Worm (Caenorhabditis elegans) whole organism, late embryonic: Measurements from ENCODE around the gene F48A11.4.

Experiments
- C08G9.2 ChIP-seq: sonication (generic microtip); optimal IDR thresholded peaks from 2 replicates; lab custom pipeline; 2016; ENCODE audit warnings: mild to moderate bottlenecking, missing genetic modification characterization, moderate library complexity, missing compliant biosample characterization
- K09A11.1 ChIP-seq: sonication (generic microtip); optimal IDR thresholded peaks from 2 replicates; lab custom pipeline; 2017; ENCODE audit warnings: antibody characterized with exemption, mild to moderate bottlenecking, missing genetic modification characterization, missing compliant biosample characterization; ENCODE audit not compliant: insufficient read depth
- ahr-1 ChIP-seq: sonication (generic microtip); optimal IDR thresholded peaks from 2 replicates; lab custom pipeline; 2016; ENCODE audit warnings: missing genetic modification characterization, missing compliant biosample characterization
- ama-1 ChIP-seq: fragments of 150-350 bp; optimal IDR thresholded peaks from 2 replicates; lab custom pipeline; 2014
- ceh-2 ChIP-seq: sonication (generic microtip); optimal IDR thresholded peaks from 2 replicates; lab custom pipeline; 2016; ENCODE audit warnings: missing genotype, missing genetic modification characterization, missing compliant biosample characterization
- dmd-4 ChIP-seq: sonication (generic microtip); optimal IDR thresholded peaks from 2 replicates; lab custom pipeline; 2016; ENCODE audit warnings: borderline replicate concordance, missing genetic modification characterization, missing compliant biosample characterization
- elt-2 ChIP-seq: sonication (generic microtip); optimal IDR thresholded peaks from 2 replicates; lab custom pipeline; 2016; ENCODE audit warnings: missing genetic modification reagents, missing genetic modification characterization, missing compliant biosample characterization
- fkh-6 ChIP-seq: sonication (generic microtip); optimal IDR thresholded peaks from 2 replicates; lab custom pipeline; 2016; ENCODE audit warnings: missing genetic modification characterization, missing compliant biosample characterization
- pqm-1 ChIP-seq: sonication (generic microtip); optimal IDR thresholded peaks from 2 replicates; lab custom pipeline; 2016; ENCODE audit warnings: missing genetic modification characterization, missing compliant biosample characterization
- ttx-3 ChIP-seq: sonication (generic microtip); optimal IDR thresholded peaks from 2 replicates; lab custom pipeline; 2016; ENCODE audit warnings: missing genetic modification reagents, missing genetic modification characterization, missing compliant biosample characterization
- unc-42 ChIP-seq: sonication (generic microtip); optimal IDR thresholded peaks from 2 replicates; lab custom pipeline; 2016; ENCODE audit warnings: missing genotype, missing genetic modification characterization, missing compliant biosample characterization
- ztf-16 ChIP-seq: sonication (generic microtip); optimal IDR thresholded peaks from 2 replicates; lab custom pipeline; 2017; ENCODE audit warnings: missing genetic modification characterization, missing compliant biosample characterization

- no peak for TF ChIP-seq ama-1
- TF ChIP-seq ahr-1 (tag; lab: Kevin White, UChicago) = no peak
- TF ChIP-seq fkh-6 = no peak
- TF ChIP-seq unc-42 (tag; lab: Kevin White, UChicago) = no peak
- TF ChIP-seq ztf-16 (tag; lab: Kevin White, UChicago) = no peak
- TF ChIP-seq pqm-1 (tag; lab: Kevin White, UChicago) = no peak
- no peak for TF ChIP-seq K09A11.1 (tag; lab: Kevin White, UChicago)
- TF ChIP-seq elt-2 = no peak
- TF ChIP-seq ceh-2 (tag; lab: Kevin White, UChicago) = no peak
- no peak for TF ChIP-seq ttx-3 (tag; lab: Kevin White, UChicago)
- TF ChIP-seq C08G9.2 = no peak
- TF ChIP-seq dmd-4 (tag; lab: Kevin White, UChicago) = no peak
Observed at ce11 chrII:232641-233040, 16.2 kb upstream of the F48A11.4 start, which contains the start of gene Y43H11AL.1.
